Fruit fly (Drosophila melanogaster) whole organism, embryonic: Measurements from ENCODE around the gene Rilpl.
A peak's percentile ranks its signal among the peaks of the same experiment; 100 is the strongest.

Experiments used
- ATbp ChIP-seq: fragments of 200-800 bp; sonication (Bioruptor generic); optimal IDR thresholded peaks from 2 replicates; lab custom pipeline; 2017; ENCODE audit warnings: missing biosample characterization, mild to moderate bottlenecking, missing genetic modification characterization, missing genetic modification reagents
- Aef1 ChIP-seq: fragments of 200-800 bp; sonication (Bioruptor generic); IDR thresholded peaks from 3 replicates; pipeline ENCODE4 v1.3.6; 2022; ENCODE audit warnings: missing biosample characterization, missing genetic modification characterization
- B-H2 ChIP-seq: fragments of 200-800 bp; sonication (Bioruptor generic); optimal IDR thresholded peaks from 2 replicates; lab custom pipeline; 2018; ENCODE audit warnings: missing biosample characterization, mild to moderate bottlenecking, missing genetic modification characterization
- CG10654 ChIP-seq: fragments of 200-800 bp; sonication (Bioruptor generic); optimal IDR thresholded peaks from 2 replicates; lab custom pipeline; 2016; ENCODE audit warnings: missing biosample characterization, missing genetic modification characterization
- CG12391 ChIP-seq: fragments of 200-800 bp; sonication (Bioruptor generic); optimal IDR thresholded peaks from 3 replicates; lab custom pipeline; 2018; ENCODE audit warnings: missing biosample characterization, mild to moderate bottlenecking, missing genetic modification characterization, moderate library complexity
- CG15479 ChIP-seq: fragments of 200-800 bp; sonication (Bioruptor generic); optimal IDR thresholded peaks from 3 replicates; lab custom pipeline; 2019; ENCODE audit warnings: missing biosample characterization, mild to moderate bottlenecking, missing genetic modification characterization, moderate library complexity
- CG15514 ChIP-seq: fragments of 200-800 bp; sonication (Bioruptor generic); optimal IDR thresholded peaks from 3 replicates; lab custom pipeline; 2017; ENCODE audit warnings: missing biosample characterization, missing genetic modification characterization, mild to moderate bottlenecking, moderate library complexity, missing genetic modification reagents
- CG1603 ChIP-seq: fragments of 200-800 bp; sonication (Bioruptor generic); optimal IDR thresholded peaks from 2 replicates; lab custom pipeline; 2019; ENCODE audit warnings: missing biosample characterization, mild to moderate bottlenecking, missing genetic modification characterization, moderate library complexity
- CG17359 ChIP-seq: fragments of 200-800 bp; sonication (Bioruptor generic); optimal IDR thresholded peaks from 3 replicates; lab custom pipeline; 2018; ENCODE audit warnings: missing biosample characterization, mild to moderate bottlenecking, missing genetic modification characterization, moderate library complexity
- CG1792 ChIP-seq: fragments of 200-800 bp; sonication (Bioruptor generic); optimal IDR thresholded peaks from 2 replicates; lab custom pipeline; 2016; ENCODE audit warnings: missing biosample characterization, missing genetic modification characterization
- CG1832 ChIP-seq: fragments of 200-800 bp; sonication (Bioruptor generic); optimal IDR thresholded peaks from 2 replicates; lab custom pipeline; 2017; ENCODE audit warnings: missing biosample characterization, mild to moderate bottlenecking, missing genetic modification characterization, inconsistent platforms
- CG31224 ChIP-seq: fragments of 200-800 bp; sonication (Bioruptor generic); IDR thresholded peaks from 2 replicates; pipeline ENCODE4 v1.3.6; 2022; ENCODE audit warnings: missing biosample characterization, missing genetic modification characterization
- CG34224 ChIP-seq: fragments of 200-800 bp; sonication (Bioruptor generic); IDR thresholded peaks from 3 replicates; pipeline ENCODE4 v1.3.6; 2022; ENCODE audit warnings: missing biosample characterization, missing genetic modification characterization; ENCODE audit not compliant: partially characterized antibody
- CG4282 ChIP-seq: fragments of 200-800 bp; sonication (Bioruptor generic); optimal IDR thresholded peaks from 2 replicates; lab custom pipeline; 2016; ENCODE audit warnings: missing biosample characterization, missing genetic modification characterization
- CG6272 ChIP-seq: fragments of 200-800 bp; sonication (Bioruptor generic); IDR thresholded peaks from 2 replicates; pipeline ENCODE4 v1.3.6; 2022; ENCODE audit warnings: missing biosample characterization, missing genetic modification characterization
- CG6791 ChIP-seq: fragments of 200-800 bp; sonication (Bioruptor generic); IDR thresholded peaks from 3 replicates; pipeline ENCODE4 v1.3.6; 2022; ENCODE audit warnings: missing biosample characterization, missing genetic modification characterization; ENCODE audit not compliant: partially characterized antibody
- CG7745 ChIP-seq: fragments of 200-800 bp; sonication (Bioruptor generic); optimal IDR thresholded peaks from 2 replicates; lab custom pipeline; 2018; ENCODE audit warnings: missing biosample characterization, mild to moderate bottlenecking, missing genetic modification characterization, moderate library complexity
- CG8388 ChIP-seq: fragments of 200-800 bp; sonication (Bioruptor generic); optimal IDR thresholded peaks from 2 replicates; lab custom pipeline; 2019; ENCODE audit warnings: missing biosample characterization, mild to moderate bottlenecking, missing genetic modification characterization, moderate library complexity
- CG9797 ChIP-seq: fragments of 200-800 bp; sonication (Bioruptor generic); optimal IDR thresholded peaks from 3 replicates; lab custom pipeline; 2018; ENCODE audit warnings: missing biosample characterization, mild to moderate bottlenecking, missing genetic modification characterization
- CHES-1-like ChIP-seq: fragments of 200-800 bp; sonication (Bioruptor generic); optimal IDR thresholded peaks from 2 replicates; lab custom pipeline; 2016; ENCODE audit warnings: missing biosample characterization, missing genetic modification characterization
- Drgx ChIP-seq: fragments of 200-800 bp; sonication (Bioruptor generic); IDR thresholded peaks from 2 replicates; pipeline ENCODE4 v1.3.6; 2022; ENCODE audit warnings: missing biosample characterization, missing genetic modification characterization
- Lhr ChIP-seq: fragments of 200-800 bp; sonication (Bioruptor generic); optimal IDR thresholded peaks from 3 replicates; lab custom pipeline; 2017; ENCODE audit warnings: mild to moderate bottlenecking, missing biosample characterization, missing genetic modification reagents, missing genetic modification characterization
- MESR4 ChIP-seq: fragments of 200-800 bp; sonication (Bioruptor generic); optimal IDR thresholded peaks from 2 replicates; lab custom pipeline; 2018; ENCODE audit warnings: missing biosample characterization, mild to moderate bottlenecking, missing genetic modification characterization, moderate library complexity
- Mad ChIP-seq: fragments of 200-800 bp; sonication (Bioruptor generic); optimal IDR thresholded peaks from 2 replicates; lab custom pipeline; 2016; ENCODE audit warnings: missing biosample characterization, missing genetic modification characterization
- Med ChIP-seq: fragments of 200-800 bp; sonication (Bioruptor generic); peaks from one replicate; lab custom pipeline; 2016; ENCODE audit warnings: missing biosample characterization, missing genetic modification characterization, mild to moderate bottlenecking, inconsistent platforms, moderate library complexity
- Opbp ChIP-seq: fragments of 200-800 bp; sonication (Bioruptor generic); IDR thresholded peaks from 3 replicates; pipeline ENCODE4 v1.3.6; 2022; ENCODE audit warnings: missing biosample characterization, missing genetic modification characterization; ENCODE audit not compliant: partially characterized antibody
- Optix ChIP-seq: fragments of 200-800 bp; sonication (Bioruptor generic); IDR thresholded peaks from 3 replicates; pipeline ENCODE4 v1.3.6; 2022; ENCODE audit warnings: missing biosample characterization, missing genetic modification characterization
- Poxn ChIP-seq: fragments of 200-800 bp; sonication (Bioruptor generic); IDR thresholded peaks from 2 replicates; pipeline ENCODE4 v1.3.6; 2022; ENCODE audit warnings: missing biosample characterization, missing genetic modification characterization
- Ravus ChIP-seq: fragments of 200-800 bp; sonication (Bioruptor generic); IDR thresholded peaks from 2 replicates; pipeline ENCODE4 v1.3.6; 2022; ENCODE audit warnings: missing biosample characterization, missing genetic modification characterization
- Scr ChIP-seq: fragments of 200-800 bp; sonication (Bioruptor generic); IDR thresholded peaks from 2 replicates; pipeline ENCODE4 v1.3.6; 2022; ENCODE audit warnings: missing biosample characterization, missing genetic modification characterization; ENCODE audit not compliant: partially characterized antibody
- Six4 ChIP-seq: fragments of 200-800 bp; sonication (Bioruptor generic); optimal IDR thresholded peaks from 2 replicates; lab custom pipeline; 2016; ENCODE audit warnings: missing biosample characterization, missing genetic modification characterization
- Stat92E ChIP-seq, 3 experiments: fragments of >200 bp in 2 of 3; fragments of 200-800 bp in 1 of 3; sonication (Bioruptor generic) in 1 of 3; optimal IDR thresholded peaks; 2 replicates each; lab custom pipeline; 2017 to 2019; ENCODE audit warnings: missing biosample characterization in 3 of 3, missing genetic modification characterization in 3 of 3, mild to moderate bottlenecking in 1 of 3, moderate library complexity in 1 of 3
- Trl ChIP-seq, 3 experiments: fragments of >200 bp in 2 of 3; fragments of 200-800 bp in 1 of 3; sonication (Bioruptor generic) in 1 of 3; optimal IDR thresholded peaks; 2 replicates in 1 of 3; 3 replicates in 2 of 3; lab custom pipeline; 2016 to 2017; ENCODE audit warnings: missing biosample characterization in 1 of 3, missing genetic modification characterization in 1 of 3
- Usf ChIP-seq: fragments of 200-800 bp; sonication (Bioruptor generic); optimal IDR thresholded peaks from 2 replicates; lab custom pipeline; 2017; ENCODE audit warnings: missing genotype, missing biosample characterization, missing genetic modification characterization
- Xbp1 ChIP-seq: fragments of 200-800 bp; sonication (Bioruptor generic); optimal IDR thresholded peaks from 3 replicates; lab custom pipeline; 2016; ENCODE audit warnings: missing biosample characterization, mild to moderate bottlenecking, missing genetic modification characterization
- chm ChIP-seq: fragments of 200-800 bp; sonication (Bioruptor generic); IDR thresholded peaks from 2 replicates; pipeline ENCODE4 v1.3.6; 2022; ENCODE audit warnings: missing biosample characterization, missing genetic modification characterization
- crc ChIP-seq: fragments of 200-800 bp; sonication (Bioruptor generic); optimal IDR thresholded peaks from 2 replicates; lab custom pipeline; 2016; ENCODE audit warnings: missing biosample characterization, missing genetic modification characterization
- exex ChIP-seq: fragments of 200-800 bp; sonication (Bioruptor generic); optimal IDR thresholded peaks from 4 replicates; lab custom pipeline; 2018; ENCODE audit warnings: missing biosample characterization, mild to moderate bottlenecking, missing genetic modification characterization, moderate library complexity
- gsb ChIP-seq: fragments of 200-800 bp; sonication (Bioruptor generic); IDR thresholded peaks from 2 replicates; pipeline ENCODE4 v1.3.6; 2022; ENCODE audit warnings: missing biosample characterization, missing genetic modification characterization
- gsb-n ChIP-seq: fragments of 200-800 bp; sonication (Bioruptor generic); optimal IDR thresholded peaks from 3 replicates; lab custom pipeline; 2018; ENCODE audit warnings: missing biosample characterization, mild to moderate bottlenecking, missing genetic modification characterization
- mam ChIP-seq: fragments of 200-800 bp; sonication (Bioruptor generic); optimal IDR thresholded peaks from 3 replicates; lab custom pipeline; 2016; ENCODE audit warnings: missing biosample characterization, missing genetic modification characterization
- onecut ChIP-seq: fragments of 200-800 bp; sonication (Bioruptor generic); IDR thresholded peaks from 2 replicates; pipeline ENCODE4 v1.3.6; 2022; ENCODE audit warnings: missing biosample characterization, missing genetic modification characterization
- pb ChIP-seq: fragments of 200-800 bp; sonication (Bioruptor generic); optimal IDR thresholded peaks from 3 replicates; lab custom pipeline; 2016; ENCODE audit warnings: missing biosample characterization, missing genetic modification characterization
- phol ChIP-seq: fragments of 200-800 bp; sonication (Bioruptor generic); optimal IDR thresholded peaks from 3 replicates; lab custom pipeline; 2018; ENCODE audit warnings: missing biosample characterization, mild to moderate bottlenecking, missing genetic modification characterization, moderate library complexity
- sens ChIP-seq: fragments of 200-800 bp; sonication (Bioruptor generic); peaks from one replicate; lab custom pipeline; 2016; ENCODE audit warnings: missing biosample characterization, missing genetic modification characterization
- sim ChIP-seq: fragments of 200-800 bp; sonication (Bioruptor generic); IDR thresholded peaks from 2 replicates; pipeline ENCODE4 v1.3.6; 2022; ENCODE audit warnings: missing biosample characterization, missing genetic modification characterization
- tin ChIP-seq: fragments of 200-800 bp; sonication (Bioruptor generic); optimal IDR thresholded peaks from 3 replicates; lab custom pipeline; 2016; ENCODE audit warnings: missing biosample characterization, missing genetic modification characterization
- toy ChIP-seq: fragments of 200-800 bp; sonication (Bioruptor generic); IDR thresholded peaks from 2 replicates; pipeline ENCODE4 v1.3.6; 2022; ENCODE audit warnings: missing biosample characterization, missing genetic modification characterization
- zf30C ChIP-seq: fragments of 200-800 bp; sonication (Bioruptor generic); optimal IDR thresholded peaks from 3 replicates; lab custom pipeline; 2018; ENCODE audit warnings: missing biosample characterization, mild to moderate bottlenecking, missing genetic modification characterization

Rilpl gene

DNA sequence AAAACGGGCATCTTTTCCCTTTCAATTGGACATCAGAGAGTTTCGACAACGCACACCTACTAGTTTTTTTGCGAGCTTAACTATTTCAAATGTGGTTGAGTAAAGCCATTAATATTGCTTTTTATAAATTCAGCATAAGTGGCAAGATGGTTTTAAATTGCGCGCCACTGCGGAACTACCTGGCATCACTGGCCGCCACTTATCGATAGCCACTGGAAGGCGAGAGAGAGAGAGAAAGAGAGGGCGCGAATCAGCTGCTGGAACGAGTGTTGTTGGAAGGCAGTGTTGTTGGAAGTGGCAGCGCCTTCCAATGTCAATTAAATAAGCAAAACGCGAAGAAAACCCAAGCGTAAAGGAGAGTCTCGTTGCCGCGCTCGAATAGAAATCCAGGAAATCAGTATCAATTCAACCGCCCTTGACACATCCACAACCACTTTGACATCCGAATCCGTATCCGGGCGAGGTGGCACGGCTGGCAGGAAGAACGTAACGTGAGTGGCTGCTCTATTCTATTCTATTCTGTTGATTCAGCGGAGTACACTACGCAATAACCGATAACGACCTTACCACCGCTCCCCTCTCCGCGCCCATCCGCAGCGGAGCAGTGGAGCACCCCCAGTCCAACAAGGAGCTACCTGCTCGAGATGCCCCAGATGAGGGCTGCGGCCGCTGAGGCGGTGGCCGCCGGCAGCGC is 17.4 kb upstream of the Rilpl start, which contains the start of gene AMPKalpha (continued):
- TF ChIP-seq Trl (optimal IDR thresholded peaks at IDR 0.05; lab: Kevin White, UChicago), result peak; percentile 37 to 53
- TF ChIP-seq Trl (GFP tag; optimal IDR thresholded peaks at IDR 0.05; lab: Kevin White, UChicago), result no peak
- TF ChIP-seq CG34224 (GFP tag; lab: Robert Waterston, UW), result no peak
- TF ChIP-seq pb (GFP tag; lab: Kevin White, UChicago), result no peak
- TF ChIP-seq Poxn (GFP tag; lab: Robert Waterston, UW), result no peak
- no peak for TF ChIP-seq tin (GFP tag; lab: Kevin White, UChicago)
- peak; percentile 48 for TF ChIP-seq CG8388 (GFP tag; lab: Kevin White, UChicago)
- TF ChIP-seq Optix, result no peak
- no peak for TF ChIP-seq phol (tag; lab: Kevin White, UChicago)
- no peak for TF ChIP-seq sens (GFP tag; lab: Kevin White, UChicago)
- no peak for TF ChIP-seq gsb (GFP tag; lab: Robert Waterston, UW)
- TF ChIP-seq CG4282 (GFP tag; lab: Kevin White, UChicago), result no peak
- TF ChIP-seq CG15479, result peak; percentile 33
- no peak for TF ChIP-seq Ravus (GFP tag; lab: Robert Waterston, UW)
- TF ChIP-seq Drgx (GFP tag; lab: Robert Waterston, UW), result no peak
- no peak for TF ChIP-seq CG7745
- no peak for TF ChIP-seq toy
- TF ChIP-seq sim (GFP tag; lab: Robert Waterston, UW), result no peak
- TF ChIP-seq CG6791 (GFP tag; lab: Robert Waterston, UW), result peak; percentile 43; the same call in 1 of the 3 replicates
- TF ChIP-seq CG15514 (GFP tag; lab: Kevin White, UChicago), result peak; percentile 91
- TF ChIP-seq Xbp1 (GFP tag; lab: Kevin White, UChicago), result no peak
- TF ChIP-seq CHES-1-like, result no peak
- TF ChIP-seq CG6272 (GFP tag; lab: Robert Waterston, UW), result no peak
- TF ChIP-seq crc (GFP tag; lab: Kevin White, UChicago), result no peak
- TF ChIP-seq Usf (GFP tag; lab: Kevin White, UChicago), result no peak
- peak; percentile 34 for TF ChIP-seq Med (GFP tag; lab: Kevin White, UChicago)
- TF ChIP-seq Stat92E (GFP tag; optimal IDR thresholded peaks at IDR 0.05; lab: Kevin White, UChicago), result no peak
- TF ChIP-seq CG10654 (GFP tag; lab: Kevin White, UChicago), result no peak
- no peak for TF ChIP-seq ATbp
- no peak for TF ChIP-seq Mad (GFP tag; lab: Kevin White, UChicago)
- TF ChIP-seq CG17359 (tag; lab: Kevin White, UChicago), result no peak
- TF ChIP-seq Opbp (GFP tag; lab: Robert Waterston, UW), result peak; percentile 56; the same call in 2 of the 3 replicates
- no peak for TF ChIP-seq gsb-n
- peak; percentile 27; the same call in 1 of the 2 replicates for TF ChIP-seq Scr (GFP tag; lab: Robert Waterston, UW)
- peak; percentile 0 for TF ChIP-seq CG9797 (GFP tag; lab: Kevin White, UChicago)
- TF ChIP-seq B-H2, result no peak
- no peak for TF ChIP-seq CG31224 (GFP tag; lab: Robert Waterston, UW)
- no peak; the same call in 1 of the 2 replicates for TF ChIP-seq chm (GFP tag; lab: Robert Waterston, UW)
- TF ChIP-seq onecut, result 0 out of 2 replicates have a peak, but pooled peaks have one; percentile 21
- peak; percentile 47 for TF ChIP-seq CG1603 (tag; lab: Kevin White, UChicago)
- no peak for TF ChIP-seq CG1792 (GFP tag; lab: Kevin White, UChicago)
- peak; percentile 14 for TF ChIP-seq exex
- peak; percentile 81 for TF ChIP-seq CG1832 (GFP tag; lab: Kevin White, UChicago)
- no peak for TF ChIP-seq Aef1 (GFP tag; lab: Robert Waterston, UW)
- no peak for TF ChIP-seq Six4 (GFP tag; lab: Kevin White, UChicago)
- TF ChIP-seq CG12391 (tag; lab: Kevin White, UChicago), result no peak
- no peak for TF ChIP-seq mam (GFP tag; lab: Kevin White, UChicago)
- TF ChIP-seq MESR4 (GFP tag; lab: Kevin White, UChicago), result peak; percentile 89
- TF ChIP-seq zf30C (GFP tag; lab: Kevin White, UChicago), result no peak
- no peak for TF ChIP-seq Lhr (GFP tag; lab: Kevin White, UChicago)
